Fruit fly (Drosophila melanogaster) whole organism, adult: Measurements from ENCODE around the gene Hex-A.

ENCODE experiments used
- CG12768 ChIP-seq: fragments of 200-800 bp; sonication (Bioruptor generic); optimal IDR thresholded peaks from 2 replicates; lab custom pipeline; 2017; ENCODE audit warnings: missing biosample characterization, missing genetic modification characterization, mild to moderate bottlenecking, moderate library complexity, missing genetic modification reagents
- CG7101 ChIP-seq: fragments of 200-800 bp; sonication (Bioruptor generic); optimal IDR thresholded peaks from 2 replicates; lab custom pipeline; 2018; ENCODE audit warnings: missing biosample characterization, mild to moderate bottlenecking, missing genetic modification characterization, moderate library complexity
- Clk ChIP-seq: fragments of 200-800 bp; sonication (Bioruptor generic); optimal IDR thresholded peaks from 2 replicates; lab custom pipeline; 2017; ENCODE audit warnings: missing biosample characterization, missing genetic modification characterization
- Crg-1 ChIP-seq: fragments of 200-800 bp; sonication (Bioruptor generic); optimal IDR thresholded peaks from 2 replicates; lab custom pipeline; 2016; ENCODE audit warnings: missing biosample characterization, missing genetic modification characterization
- Hr96 ChIP-seq: fragments of 200-800 bp; sonication (Bioruptor generic); optimal IDR thresholded peaks from 2 replicates; lab custom pipeline; 2016; ENCODE audit warnings: missing biosample characterization, missing genetic modification characterization
- bab1 ChIP-seq: fragments of 200-800 bp; sonication (Bioruptor generic); optimal IDR thresholded peaks from 3 replicates; lab custom pipeline; 2019; ENCODE audit warnings: missing biosample characterization, mild to moderate bottlenecking, missing genetic modification characterization, moderate library complexity
- cic ChIP-seq: fragments of 200-800 bp; sonication (Bioruptor generic); optimal IDR thresholded peaks from 2 replicates; lab custom pipeline; 2017; ENCODE audit warnings: missing biosample characterization, mild to moderate bottlenecking, missing genetic modification characterization, moderate library complexity
- kay ChIP-seq: fragments of 200-800 bp; sonication (Bioruptor generic); peaks from one replicate; lab custom pipeline; 2016; ENCODE audit warnings: missing biosample characterization, missing genetic modification characterization, borderline replicate concordance
- pad ChIP-seq: fragments of 200-800 bp; sonication (Bioruptor generic); optimal IDR thresholded peaks from 3 replicates; lab custom pipeline; 2017; ENCODE audit warnings: missing biosample characterization, missing genetic modification characterization, mild to moderate bottlenecking, moderate library complexity, missing genetic modification reagents
- tj ChIP-seq: fragments of 200-800 bp; sonication (Bioruptor generic); optimal IDR thresholded peaks from 3 replicates; lab custom pipeline; 2017; ENCODE audit warnings: missing biosample characterization, mild to moderate bottlenecking, missing genetic modification characterization, moderate library complexity
- toe ChIP-seq: fragments of 200-800 bp; sonication (Bioruptor generic); optimal IDR thresholded peaks from 2 replicates; lab custom pipeline; 2016; ENCODE audit warnings: missing biosample characterization, missing genetic modification characterization

dm6 chrX:9587881-9588280 lies 2.4 kb downstream of the Hex-A start:
- no peak for TF ChIP-seq kay (GFP tag; lab: Kevin White, UChicago)
- no peak for TF ChIP-seq Hr96 (GFP tag; lab: Kevin White, UChicago)
- TF ChIP-seq CG7101 (tag; lab: Kevin White, UChicago): no peak
- TF ChIP-seq toe (GFP tag; lab: Kevin White, UChicago): no peak
- TF ChIP-seq CG12768 (GFP tag; lab: Kevin White, UChicago): no peak
- TF ChIP-seq pad: no peak
- no peak for TF ChIP-seq bab1
- no peak for TF ChIP-seq Crg-1
- no peak for TF ChIP-seq tj (GFP tag; lab: Kevin White, UChicago)
- TF ChIP-seq cic (GFP tag; lab: Kevin White, UChicago): no peak
- no peak for TF ChIP-seq Clk (GFP tag; lab: Kevin White, UChicago)
